Worm (Caenorhabditis elegans): ENCODE data around the gene cpf-2.
"Not testable (repeated sequence)": the region's sequence is repeated elsewhere in the genome, so short reads cannot be mapped to it uniquely, and the experiment has no call there.

The cpf-2 gene

DNA sequence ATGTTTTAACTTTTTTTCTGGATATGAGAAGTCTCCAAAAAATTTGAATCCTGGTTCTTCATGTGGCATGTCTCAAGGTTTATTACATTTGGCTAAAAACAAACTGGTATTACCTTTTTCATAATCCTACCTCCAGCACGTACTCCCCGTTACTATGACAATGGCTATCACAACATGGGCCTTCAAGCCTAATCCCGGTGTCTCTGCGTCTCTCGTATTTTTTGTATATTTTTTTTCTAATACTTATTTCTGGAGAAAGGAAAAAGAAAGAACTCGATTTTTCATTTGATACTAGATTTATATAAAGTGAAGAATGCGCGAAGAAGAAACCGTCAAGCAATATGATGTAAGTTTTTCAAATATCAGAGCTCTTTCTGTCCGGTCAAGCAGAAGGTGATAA, 22.4 kb downstream of the cpf-2 start, which contains the start of gene anoh-1:
Gene anoh-1 (plus strand): TSS at position 301 of the 400 bp plus-strand sequence.
- no peak for TF ChIP-seq lin-13 (tag; optimal IDR thresholded peaks at IDR 0.05)
- TF ChIP-seq nhr-12 (tag; optimal IDR thresholded peaks at IDR 0.05), result no peak
- TF ChIP-seq snpc-4 (tag; optimal IDR thresholded peaks at IDR 0.05), result no peak
- no peak for TF ChIP-seq ham-2 (GFP tag; optimal IDR thresholded peaks at IDR 0.05)
- no peak for TF ChIP-seq bed-3 (GFP tag; optimal IDR thresholded peaks at IDR 0.05)
- no peak for TF ChIP-seq lin-32 (GFP tag; optimal IDR thresholded peaks at IDR 0.05)
- TF ChIP-seq nhr-28 (tag; optimal IDR thresholded peaks at IDR 0.05), result no peak
- no peak for TF ChIP-seq mls-2 (tag; optimal IDR thresholded peaks at IDR 0.05)
- no peak for TF ChIP-seq nhr-237 (tag; optimal IDR thresholded peaks at IDR 0.05)
- no peak for TF ChIP-seq M03D4.4 (tag; optimal IDR thresholded peaks at IDR 0.05)

DNA sequence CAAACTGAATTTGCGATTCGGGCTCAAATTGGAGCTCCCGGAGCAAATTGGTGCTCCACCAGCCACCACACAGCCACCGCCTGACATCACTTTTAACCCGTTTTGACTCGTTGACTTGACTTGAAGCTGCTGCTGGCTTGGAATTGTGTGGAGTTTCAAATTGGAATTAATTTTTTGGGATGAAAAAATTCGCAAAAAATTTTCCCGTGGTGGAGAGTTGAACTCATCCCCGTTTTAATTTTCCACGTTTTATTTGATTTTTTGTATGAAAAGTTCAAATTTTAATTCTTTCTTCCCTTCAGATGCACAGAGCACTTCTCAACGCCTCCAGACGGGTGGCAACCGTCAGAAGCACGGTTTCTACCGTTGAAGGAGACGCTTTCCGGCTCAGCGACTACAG, 23.4 kb downstream of the cpf-2 start, which contains the start of gene Y43F4A.4:
Gene Y43F4A.4 (plus strand): TSS at position 301 of the 400 bp plus-strand sequence.
- not testable (repeated sequence) for TF ChIP-seq zip-8 (tag; optimal IDR thresholded peaks at IDR 0.05); ztf-11 (tag; optimal IDR thresholded peaks at IDR 0.05); bed-3 (GFP tag; optimal IDR thresholded peaks at IDR 0.05)

DNA sequence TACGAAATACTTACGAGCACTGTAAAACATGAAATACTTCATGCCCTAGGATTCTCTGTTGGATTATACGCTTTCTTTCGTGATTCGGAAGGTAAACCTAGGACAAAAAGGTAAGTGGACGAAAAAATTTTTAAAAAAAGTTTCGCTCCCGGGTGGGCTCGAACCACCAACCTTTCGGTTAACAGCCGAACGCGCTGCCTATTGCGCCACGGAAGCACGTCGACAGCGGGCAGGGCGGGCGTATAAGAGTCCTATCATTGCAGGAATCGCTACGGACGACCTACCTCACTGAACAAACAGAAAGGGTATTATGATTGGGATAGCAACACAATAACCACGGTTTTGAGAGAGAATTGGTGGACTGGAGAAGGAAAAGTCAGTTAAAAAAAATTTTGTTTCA, 43.7 kb downstream of the cpf-2 start:
- TF ChIP-seq blmp-1 (tag; optimal IDR thresholded peaks at IDR 0.05) (no peak), cnd-1 (tag; optimal IDR thresholded peaks at IDR 0.05) (peak; percentile 82), sptf-1 (tag; optimal IDR thresholded peaks at IDR 0.05) (peak; percentile 79), lin-32 (GFP tag; optimal IDR thresholded peaks at IDR 0.05) (peak; percentile 51), drap-1 (GFP tag; optimal IDR thresholded peaks at IDR 0.05) (peak; percentile 60), mep-1 (tag; optimal IDR thresholded peaks at IDR 0.05) (no peak), unc-120 (tag; optimal IDR thresholded peaks at IDR 0.05; ENCODE audit: poor library complexity, severe bottlenecking) (peak; percentile 40), bed-3 (GFP tag; optimal IDR thresholded peaks at IDR 0.05) (peak; percentile 11), sem-2 (GFP tag; optimal IDR thresholded peaks at IDR 0.05) (peak; percentile 57), M03D4.4 (tag; optimal IDR thresholded peaks at IDR 0.05) (peak; percentile 83), unc-39 (tag; optimal IDR thresholded peaks at IDR 0.05) (no peak), ham-2 (GFP tag; optimal IDR thresholded peaks at IDR 0.05) (peak; percentile 40), tbx-8 (GFP tag; optimal IDR thresholded peaks at IDR 0.05) (peak; percentile 23), mls-2 (tag; optimal IDR thresholded peaks at IDR 0.05) (peak; percentile 35), nhr-2 (tag; optimal IDR thresholded peaks at IDR 0.05) (no peak)

DNA sequence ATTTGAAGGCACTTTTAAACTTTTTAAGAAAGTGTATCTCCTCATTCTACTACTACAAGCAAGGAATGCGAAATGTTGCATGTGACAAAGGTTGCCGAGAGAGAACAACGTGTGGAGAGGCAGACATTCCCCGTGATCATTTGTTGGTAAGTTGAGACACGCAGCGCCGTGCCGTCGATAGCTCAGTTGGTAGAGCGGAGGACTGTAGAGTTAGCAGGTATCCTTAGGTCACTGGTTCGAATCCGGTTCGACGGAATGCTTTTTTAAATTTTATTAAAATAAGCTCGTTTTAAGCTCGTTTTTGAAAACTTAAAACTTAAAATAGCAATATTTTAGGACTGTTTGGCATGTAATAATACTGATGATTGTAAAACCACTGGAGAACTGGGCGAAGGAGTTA, 44.3 kb downstream of the cpf-2 start:
- TF ChIP-seq flh-1 (GFP tag; optimal IDR thresholded peaks at IDR 0.05), result no peak
- no peak for TF ChIP-seq lin-13 (tag; optimal IDR thresholded peaks at IDR 0.05)
- TF ChIP-seq mab-5 (tag; optimal IDR thresholded peaks at IDR 0.05), result no peak
- TF ChIP-seq elt-3 (tag; optimal IDR thresholded peaks at IDR 0.05), result no peak
- TF ChIP-seq blmp-1 (tag; optimal IDR thresholded peaks at IDR 0.05), result no peak
- TF ChIP-seq lsy-2 (tag; optimal IDR thresholded peaks at IDR 0.05), result no peak
- TF ChIP-seq nhr-2 (tag; optimal IDR thresholded peaks at IDR 0.05), result no peak
- TF ChIP-seq cnd-1 (tag; optimal IDR thresholded peaks at IDR 0.05), result no peak
- TF ChIP-seq unc-39 (tag; optimal IDR thresholded peaks at IDR 0.05), result no peak
- TF ChIP-seq ceh-83 (GFP tag; optimal IDR thresholded peaks at IDR 0.05), result no peak
- TF ChIP-seq pha-4 (tag; optimal IDR thresholded peaks at IDR 0.05), result no peak
- TF ChIP-seq M03D4.4 (tag; optimal IDR thresholded peaks at IDR 0.05), result peak; percentile 15
- TF ChIP-seq tbx-8 (GFP tag; optimal IDR thresholded peaks at IDR 0.05), result no peak
- no peak for TF ChIP-seq unc-62 (GFP tag; optimal IDR thresholded peaks at IDR 0.05)
- TF ChIP-seq ztf-11 (tag; optimal IDR thresholded peaks at IDR 0.05), result no peak
- peak; percentile 3 for TF ChIP-seq ham-2 (GFP tag; optimal IDR thresholded peaks at IDR 0.05)
- TF ChIP-seq ceh-39 (tag; optimal IDR thresholded peaks at IDR 0.05), result no peak
- no peak for TF ChIP-seq ces-1 (GFP tag; optimal IDR thresholded peaks at IDR 0.05)
- TF ChIP-seq unc-120 (tag; optimal IDR thresholded peaks at IDR 0.05; ENCODE audit: poor library complexity, severe bottlenecking), result peak; percentile 3
- TF ChIP-seq nhr-76 (tag; optimal IDR thresholded peaks at IDR 0.05), result no peak

DNA sequence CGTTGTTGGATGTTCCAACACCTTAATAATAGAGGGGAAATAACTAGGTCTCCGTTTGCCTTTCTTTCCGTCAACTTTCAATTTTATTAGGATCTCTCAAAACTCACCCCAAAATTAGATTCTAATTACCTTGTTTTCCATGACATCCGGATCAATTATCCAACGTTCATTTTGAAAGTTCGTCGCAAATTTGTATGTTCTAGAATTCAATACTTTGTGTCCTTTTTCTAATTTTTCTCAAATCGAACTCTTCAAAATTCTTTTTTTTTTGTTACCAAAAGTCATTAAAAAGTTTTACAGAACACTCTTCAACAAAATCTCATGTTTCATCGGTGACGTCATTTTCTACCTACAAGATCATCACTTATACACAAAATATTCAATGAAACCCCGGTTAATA, 45.9 kb downstream of the cpf-2 start, which contains the start of gene Y43F4A.1:
Gene Y43F4A.1 (plus strand): TSS at position 301 of the 400 bp plus-strand sequence.
- TF ChIP-seq mab-5 (tag; optimal IDR thresholded peaks at IDR 0.05) (no peak), unc-120 (tag; optimal IDR thresholded peaks at IDR 0.05; ENCODE audit: poor library complexity, severe bottlenecking) (no peak), ceh-43 (GFP tag; optimal IDR thresholded peaks at IDR 0.05) (no peak), cnd-1 (tag; optimal IDR thresholded peaks at IDR 0.05) (no peak), nhr-12 (tag; optimal IDR thresholded peaks at IDR 0.05) (no peak), lin-13 (tag; optimal IDR thresholded peaks at IDR 0.05) (no peak), snpc-4 (tag; optimal IDR thresholded peaks at IDR 0.05) (no peak), lin-32 (GFP tag; optimal IDR thresholded peaks at IDR 0.05) (no peak), blmp-1 (tag; optimal IDR thresholded peaks at IDR 0.05) (no peak), sem-2 (GFP tag; optimal IDR thresholded peaks at IDR 0.05) (no peak), ceh-39 (tag; optimal IDR thresholded peaks at IDR 0.05) (no peak), mls-2 (tag; optimal IDR thresholded peaks at IDR 0.05) (no peak), M03D4.4 (tag; optimal IDR thresholded peaks at IDR 0.05) (no peak)
